Worm (Caenorhabditis elegans) whole organism, early embryonic: ENCODE results near the gene dhcr-7.

ENCODE experiments used
- B0310.2 ChIP-seq: sonication (generic microtip); optimal IDR thresholded peaks from 2 replicates; lab custom pipeline; 2016; ENCODE audit warnings: mild to moderate bottlenecking, missing genetic modification characterization, missing compliant biosample characterization
- F13C5.2 ChIP-seq: sonication (generic microtip); optimal IDR thresholded peaks from 2 replicates; lab custom pipeline; 2017; ENCODE audit warnings: mild to moderate bottlenecking, missing genetic modification characterization, inconsistent platforms, missing compliant biosample characterization
- aly-1 ChIP-seq: sonication (generic microtip); optimal IDR thresholded peaks from 2 replicates; lab custom pipeline; 2016; ENCODE audit warnings: missing genetic modification characterization, missing compliant biosample characterization
- ama-1 ChIP-seq: fragments of 150-350 bp; optimal IDR thresholded peaks from 2 replicates; lab custom pipeline; 2014
- ceh-36 ChIP-seq: sonication (generic microtip); optimal IDR thresholded peaks from 2 replicates; lab custom pipeline; 2016; ENCODE audit warnings: missing genetic modification characterization, inconsistent platforms, missing compliant biosample characterization
- ets-7 ChIP-seq: sonication (generic microtip); optimal IDR thresholded peaks from 2 replicates; lab custom pipeline; 2016; ENCODE audit warnings: missing genotype, missing genetic modification characterization, missing compliant biosample characterization
- flt-1 ChIP-seq: fragments of 200-800 bp; sonication (Bioruptor generic); IDR thresholded peaks from 2 replicates; pipeline ENCODE4 v1.3.6; 2022; ENCODE audit warnings: missing genetic modification characterization, missing compliant biosample characterization
- hmbx-1 ChIP-seq: sonication (generic microtip); optimal IDR thresholded peaks from 2 replicates; lab custom pipeline; 2016; ENCODE audit warnings: mild to moderate bottlenecking, missing genetic modification characterization, missing compliant biosample characterization
- hmg-4 ChIP-seq: fragments of 200-800 bp; sonication (Bioruptor generic); optimal IDR thresholded peaks from 2 replicates; lab custom pipeline; 2018; ENCODE audit warnings: mild to moderate bottlenecking, missing genetic modification characterization, missing compliant biosample characterization
- hnd-1 ChIP-seq: sonication (generic microtip); optimal IDR thresholded peaks from 2 replicates; lab custom pipeline; 2016; ENCODE audit warnings: missing genetic modification characterization, missing compliant biosample characterization
- scrt-1 ChIP-seq: fragments of 200-800 bp; sonication (Bioruptor generic); IDR thresholded peaks from 2 replicates; pipeline ENCODE4 v1.3.6; 2022; ENCODE audit warnings: missing genetic modification characterization, missing compliant biosample characterization
- sea-1 ChIP-seq: fragments of 200-800 bp; sonication (Bioruptor generic); conservative IDR thresholded peaks from 2 replicates; pipeline ENCODE4 v1.3.6; 2022; ENCODE audit warnings: missing genetic modification characterization, missing compliant biosample characterization
- tbx-11 ChIP-seq: fragments of 200-800 bp; sonication (Bioruptor generic); IDR thresholded peaks from 2 replicates; pipeline ENCODE4 v1.3.6; 2022; ENCODE audit warnings: missing genetic modification characterization, missing compliant biosample characterization
- tbx-37 ChIP-seq: fragments of 200-800 bp; sonication (Bioruptor generic); conservative IDR thresholded peaks from 2 replicates; pipeline ENCODE4 v1.3.6; 2022; ENCODE audit warnings: missing genetic modification reagents, missing genetic modification characterization, missing compliant biosample characterization

- TF ChIP-seq hnd-1 (no peak), sea-1 (GFP tag; lab: Robert Waterston, UW) (no peak), hmg-4 (GFP tag; lab: Kevin White, UChicago) (no peak), B0310.2 (tag; lab: Kevin White, UChicago) (no peak), F13C5.2 (tag; lab: Kevin White, UChicago) (no peak), aly-1 (tag; lab: Kevin White, UChicago) (no peak), ceh-36 (tag; lab: Kevin White, UChicago) (no peak), tbx-37 (GFP tag; lab: Robert Waterston, UW) (no peak), scrt-1 (GFP tag; lab: Robert Waterston, UW) (no peak), ama-1 (lab: Kevin White, UChicago) (no peak), flt-1 (GFP tag; lab: Robert Waterston, UW) (0 out of 2 replicates have a peak, but pooled peaks have one; percentile 15), tbx-11 (GFP tag; lab: Robert Waterston, UW) (no peak), hmbx-1 (no peak), ets-7 (tag; lab: Kevin White, UChicago) (no peak)
Observed at ce11 chrV:20479013-20479739, 6.0 kb downstream of the dhcr-7 start, which contains the start of the genes calf-1 and rpl-2.
